Worm (Caenorhabditis elegans) whole organism, L4 larva: ENCODE results near the gene sax-2.

ENCODE experiments used
- mep-1 ChIP-seq: fragments of 150-350 bp; sonication (generic microtip); optimal IDR thresholded peaks from 3 replicates; lab custom pipeline; 2014; ENCODE audit warnings: missing biosample characterization, missing genetic modification characterization
- nhr-11 ChIP-seq: fragments of 150-350 bp; optimal IDR thresholded peaks from 2 replicates; lab custom pipeline; 2014; ENCODE audit warnings: missing biosample characterization, missing genetic modification characterization
- zag-1 ChIP-seq: fragments of 150-350 bp; optimal IDR thresholded peaks from 2 replicates; lab custom pipeline; 2014; ENCODE audit warnings: missing biosample characterization, missing genetic modification characterization

- TF ChIP-seq mep-1 (no peak), nhr-11 (no peak), zag-1 (tag; lab: Kevin White, UChicago) (no peak)
Measured at ce11 chrIII:5147445-5147844, 37.9 kb downstream of the sax-2 start.
